Fruit fly (Drosophila melanogaster): ENCODE measurements around the gene CG5793.

Gene CG5793

DNA sequence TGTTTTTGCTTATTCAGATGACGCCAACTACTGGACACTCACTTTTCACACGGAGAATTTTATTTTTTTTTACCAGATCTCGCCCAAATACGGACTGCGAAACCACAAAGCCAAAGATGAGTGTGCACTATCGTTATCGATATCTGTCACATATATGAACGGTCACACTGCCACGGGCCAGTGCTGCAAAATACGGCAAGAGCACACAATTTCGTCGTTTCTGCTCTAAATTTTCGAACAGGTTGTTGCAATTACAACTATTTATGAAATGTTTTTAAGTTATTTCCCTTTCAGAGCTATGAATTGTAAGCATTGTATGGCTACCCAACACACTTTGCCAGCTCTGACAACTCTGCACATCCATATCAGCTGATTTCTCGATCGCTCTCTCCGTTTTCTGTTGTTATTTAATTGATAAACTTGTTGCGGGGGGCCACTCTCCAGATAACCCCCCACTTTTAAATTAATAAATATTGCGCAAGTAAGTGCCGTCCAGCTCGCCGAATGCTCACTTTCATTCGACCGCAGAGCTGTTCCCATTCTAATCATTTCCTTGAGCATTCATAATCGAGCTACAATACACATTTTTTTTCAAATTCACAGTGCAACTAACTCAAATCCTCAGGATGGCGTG lies at the start of gene CG5793, which contains the start of gene slmb:
TSS of gene CG5793 (plus strand) at position 222 of the 634 bp plus-strand sequence.
TSS of gene slmb (minus strand) at position 134 of the 634 bp plus-strand sequence.
- TF ChIP-seq CG8478 (optimal IDR thresholded peaks at IDR 0.05), result no peak
- no peak for TF ChIP-seq pan (optimal IDR thresholded peaks at IDR 0.05)
- TF ChIP-seq usp (GFP tag; optimal IDR thresholded peaks at IDR 0.05), result no peak
- TF ChIP-seq EcR (GFP tag; optimal IDR thresholded peaks at IDR 0.05), result no peak
- no peak for TF ChIP-seq Dll (optimal IDR thresholded peaks at IDR 0.05)
- no peak for TF ChIP-seq psq (optimal IDR thresholded peaks at IDR 0.05)

DNA sequence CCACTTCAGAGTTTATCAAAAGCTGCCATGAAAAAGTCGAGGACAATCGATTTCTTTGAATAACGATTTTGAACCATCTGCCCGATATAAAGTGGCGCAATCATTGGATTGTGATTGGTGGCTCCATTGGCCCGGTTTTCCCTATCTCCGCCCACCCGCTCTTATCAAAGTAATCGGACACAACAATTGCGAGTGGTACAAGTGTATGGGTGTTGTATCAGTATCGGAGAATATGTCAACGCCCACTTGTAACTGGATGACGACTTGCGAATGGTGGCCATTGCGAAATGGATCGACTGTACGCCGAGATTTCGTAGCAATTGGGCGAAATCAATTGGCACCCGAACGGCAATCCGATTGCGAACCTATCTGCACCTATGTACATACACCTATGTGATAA lies 49.8 kb upstream of the CG5793 start:
- TF ChIP-seq psq (optimal IDR thresholded peaks at IDR 0.05) (no peak), pan (optimal IDR thresholded peaks at IDR 0.05) (no peak), CG8478 (optimal IDR thresholded peaks at IDR 0.05) (no peak), EcR (GFP tag; optimal IDR thresholded peaks at IDR 0.05) (no peak), usp (GFP tag; optimal IDR thresholded peaks at IDR 0.05) (no peak), Dll (optimal IDR thresholded peaks at IDR 0.05) (no peak)

DNA sequence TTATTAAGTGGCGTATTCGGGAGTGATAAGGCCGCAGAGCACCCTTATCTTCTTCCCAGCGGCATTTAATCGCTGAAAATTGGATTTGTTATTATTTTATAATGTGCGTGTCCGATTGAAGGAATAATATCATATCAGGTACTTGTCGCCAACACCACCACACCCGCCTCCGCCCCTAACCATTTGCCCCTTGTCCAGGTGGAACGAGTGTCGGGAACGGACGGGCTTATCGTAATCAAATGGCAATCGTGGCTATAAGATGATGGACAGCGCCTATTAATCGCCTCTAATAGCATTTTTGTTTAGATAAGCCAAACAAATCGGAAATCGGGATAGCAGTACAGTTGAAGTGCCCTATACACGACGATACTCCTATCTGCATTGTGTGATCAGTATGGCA lies 49.2 kb upstream of the CG5793 start:
- TF ChIP-seq Dll (optimal IDR thresholded peaks at IDR 0.05) (no peak), psq (optimal IDR thresholded peaks at IDR 0.05) (no peak), usp (GFP tag; optimal IDR thresholded peaks at IDR 0.05) (no peak), pan (optimal IDR thresholded peaks at IDR 0.05) (no peak), EcR (GFP tag; optimal IDR thresholded peaks at IDR 0.05) (no peak), CG8478 (optimal IDR thresholded peaks at IDR 0.05) (no peak)

DNA sequence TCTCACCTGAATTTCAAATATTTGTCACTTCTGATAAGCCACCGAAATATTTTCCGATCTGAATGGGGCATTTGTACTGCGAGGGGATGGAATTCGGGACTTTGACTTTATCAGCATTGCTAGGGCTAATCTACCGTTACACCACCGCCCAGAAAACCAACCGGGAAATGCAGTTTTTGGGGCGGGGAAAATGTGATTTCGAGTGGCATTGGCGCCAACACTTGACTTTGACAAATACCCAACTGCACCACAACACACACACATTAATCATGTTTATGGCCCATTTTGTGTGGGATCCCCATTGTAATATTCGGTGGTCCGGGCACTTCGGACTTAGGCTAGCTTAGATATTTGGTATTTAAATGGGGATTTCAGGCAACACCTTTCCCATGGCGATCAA lies 48.4 kb upstream of the CG5793 start:
- TF ChIP-seq psq (optimal IDR thresholded peaks at IDR 0.05) (no peak), Dll (optimal IDR thresholded peaks at IDR 0.05) (no peak)

DNA sequence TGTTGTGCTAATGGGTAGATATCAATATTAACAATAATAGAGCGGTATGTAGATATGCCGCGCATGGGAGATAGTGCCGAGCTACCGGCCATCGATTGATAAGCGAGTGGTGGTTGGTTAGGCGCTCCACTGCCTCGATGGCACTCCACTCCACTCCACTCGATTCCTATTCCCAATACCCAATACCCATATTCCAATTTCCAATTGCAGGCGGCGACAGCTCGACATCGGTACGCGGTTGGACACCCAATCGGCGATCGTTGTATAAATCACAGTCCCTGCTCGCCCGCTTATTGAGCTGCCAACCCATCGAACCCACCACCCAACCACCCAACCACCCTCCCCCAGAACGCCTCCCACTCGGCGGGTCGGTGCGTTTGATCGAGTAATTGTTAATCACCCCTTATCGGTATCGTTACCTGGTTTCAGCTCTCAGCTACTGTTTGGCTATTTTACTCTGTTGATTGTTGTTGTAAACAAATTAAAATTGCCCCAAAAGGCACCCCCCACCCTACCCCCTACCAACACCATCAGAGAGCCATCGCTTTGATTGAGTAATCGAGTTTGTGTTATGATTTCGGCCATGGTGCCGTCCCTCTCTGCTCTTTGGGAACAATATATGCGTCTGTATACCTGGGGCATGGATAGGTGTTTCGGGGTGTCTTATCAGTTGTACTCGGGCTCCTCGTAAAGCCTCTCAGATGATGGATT lies 46.3 kb upstream of the CG5793 start, which contains the start of gene HHEX:
TSS of gene HHEX (minus strand) at position 51 of the 711 bp plus-strand sequence.
- TF ChIP-seq CG8478 (optimal IDR thresholded peaks at IDR 0.05), result no peak
- TF ChIP-seq psq (optimal IDR thresholded peaks at IDR 0.05), result no peak
- no peak for TF ChIP-seq Dll (optimal IDR thresholded peaks at IDR 0.05)
- no peak for TF ChIP-seq EcR (GFP tag; optimal IDR thresholded peaks at IDR 0.05)
- TF ChIP-seq pan (optimal IDR thresholded peaks at IDR 0.05), result no peak
- TF ChIP-seq usp (GFP tag; optimal IDR thresholded peaks at IDR 0.05), result no peak

DNA sequence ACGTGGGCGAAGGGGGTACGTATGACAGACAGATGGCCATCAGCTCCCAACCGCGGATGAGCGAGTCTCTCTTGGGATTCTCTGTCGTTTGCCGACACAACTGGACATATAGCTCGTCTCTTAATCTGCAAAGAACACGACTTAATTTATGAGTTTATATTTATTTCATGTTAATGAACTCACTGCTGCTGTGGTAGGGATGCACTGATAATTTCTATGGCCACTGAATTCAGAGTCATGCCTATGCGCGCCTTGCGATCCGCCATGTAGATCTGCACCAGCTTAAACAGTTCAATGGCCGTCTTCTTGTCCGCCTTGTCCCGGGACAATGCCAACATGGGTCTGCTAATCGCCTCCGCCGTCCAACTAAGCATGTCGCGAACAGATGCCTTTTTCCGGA lies 42.4 kb upstream of the CG5793 start:
- TF ChIP-seq usp (GFP tag; optimal IDR thresholded peaks at IDR 0.05), result no peak
- TF ChIP-seq pan (optimal IDR thresholded peaks at IDR 0.05), result no peak
- no peak for TF ChIP-seq psq (optimal IDR thresholded peaks at IDR 0.05)
- no peak for TF ChIP-seq Dll (optimal IDR thresholded peaks at IDR 0.05)
- TF ChIP-seq CG8478 (optimal IDR thresholded peaks at IDR 0.05), result no peak
- TF ChIP-seq EcR (GFP tag; optimal IDR thresholded peaks at IDR 0.05), result no peak

DNA sequence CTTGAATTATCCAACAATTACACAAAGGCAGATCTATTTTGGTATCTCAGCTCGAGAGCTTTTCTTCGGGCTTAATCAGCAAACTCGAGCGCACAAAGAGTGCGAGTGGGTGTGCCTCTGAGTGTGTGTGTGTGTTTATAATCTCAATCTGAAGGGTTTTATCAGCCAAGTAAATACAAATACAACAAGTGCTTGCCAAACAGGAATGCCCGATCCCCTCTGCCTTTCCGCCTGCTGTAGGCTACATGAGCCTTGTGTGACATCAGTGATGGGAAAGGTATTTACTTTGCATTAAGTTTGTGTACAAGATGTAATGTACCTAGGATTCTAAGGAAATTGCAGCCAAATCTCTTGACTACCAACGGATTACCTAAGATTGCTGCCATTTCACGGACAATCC lies 38.0 kb upstream of the CG5793 start:
- TF ChIP-seq Dll (optimal IDR thresholded peaks at IDR 0.05) (no peak), CG8478 (optimal IDR thresholded peaks at IDR 0.05) (no peak), psq (optimal IDR thresholded peaks at IDR 0.05) (no peak), pan (optimal IDR thresholded peaks at IDR 0.05) (no peak), usp (GFP tag; optimal IDR thresholded peaks at IDR 0.05) (no peak), EcR (GFP tag; optimal IDR thresholded peaks at IDR 0.05) (no peak)

DNA sequence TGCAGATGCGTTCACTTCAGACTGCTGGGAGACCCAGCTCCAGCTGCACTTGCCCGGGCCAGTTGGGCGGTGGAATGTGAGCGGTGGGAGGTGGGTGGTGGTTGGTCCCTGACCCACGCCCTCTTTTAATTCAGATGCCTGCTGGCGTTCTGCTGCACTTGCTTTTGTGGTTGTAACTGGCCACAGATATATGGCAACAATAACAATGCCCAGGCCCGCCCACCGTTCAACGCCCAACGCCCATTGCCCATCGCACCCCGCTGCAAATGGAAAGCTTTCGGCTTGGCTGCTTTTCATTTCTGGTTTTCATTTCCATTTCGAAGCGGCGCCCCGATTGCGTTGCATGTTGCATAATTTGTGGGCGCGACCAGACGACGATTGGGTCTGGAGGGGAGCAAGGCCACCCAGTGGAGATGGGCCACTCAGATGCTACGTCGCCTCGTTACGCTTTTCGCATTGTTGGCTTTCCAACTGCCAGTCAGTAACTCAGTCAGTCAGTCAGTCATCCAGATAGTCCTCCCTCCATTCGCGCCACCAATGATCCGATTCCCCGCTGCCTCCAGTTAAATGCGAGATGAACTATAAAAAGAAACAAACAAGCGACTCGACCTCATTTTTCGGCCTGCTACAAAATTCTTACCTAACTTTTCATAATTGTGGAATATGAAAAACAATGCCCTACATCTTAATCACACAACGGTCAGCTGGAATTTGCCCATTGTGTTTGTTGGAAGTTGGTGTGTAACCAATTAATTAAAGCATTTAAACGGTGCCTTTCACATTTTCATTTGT lies 36.9 kb upstream of the CG5793 start:
- TF ChIP-seq psq (optimal IDR thresholded peaks at IDR 0.05) (no peak), Dll (optimal IDR thresholded peaks at IDR 0.05) (no peak), pan (optimal IDR thresholded peaks at IDR 0.05) (no peak), EcR (GFP tag; optimal IDR thresholded peaks at IDR 0.05) (no peak), CG8478 (optimal IDR thresholded peaks at IDR 0.05) (no peak), usp (GFP tag; optimal IDR thresholded peaks at IDR 0.05) (no peak)

DNA sequence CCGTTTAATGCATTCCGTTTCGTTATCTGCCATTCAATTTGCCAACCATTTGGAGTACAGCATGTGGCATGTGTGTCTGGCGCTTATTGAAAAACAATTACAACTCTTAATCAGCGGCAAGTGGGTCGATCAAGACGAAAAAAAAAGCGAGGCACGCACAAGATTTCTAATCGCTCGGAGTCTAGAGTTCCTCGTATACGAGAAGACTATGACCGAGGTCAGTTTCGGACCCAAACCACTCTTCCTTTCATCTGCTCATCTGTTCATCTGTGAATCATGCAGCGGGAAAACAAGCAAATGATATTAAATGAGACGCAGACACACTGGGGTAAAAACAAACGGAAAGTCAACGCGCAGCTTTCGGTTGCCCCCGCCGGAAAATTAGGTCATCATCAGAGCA lies 35.9 kb upstream of the CG5793 start:
- no peak for TF ChIP-seq usp (GFP tag; optimal IDR thresholded peaks at IDR 0.05)
- TF ChIP-seq psq (optimal IDR thresholded peaks at IDR 0.05), result no peak
- no peak for TF ChIP-seq EcR (GFP tag; optimal IDR thresholded peaks at IDR 0.05)
- no peak for TF ChIP-seq pan (optimal IDR thresholded peaks at IDR 0.05)

DNA sequence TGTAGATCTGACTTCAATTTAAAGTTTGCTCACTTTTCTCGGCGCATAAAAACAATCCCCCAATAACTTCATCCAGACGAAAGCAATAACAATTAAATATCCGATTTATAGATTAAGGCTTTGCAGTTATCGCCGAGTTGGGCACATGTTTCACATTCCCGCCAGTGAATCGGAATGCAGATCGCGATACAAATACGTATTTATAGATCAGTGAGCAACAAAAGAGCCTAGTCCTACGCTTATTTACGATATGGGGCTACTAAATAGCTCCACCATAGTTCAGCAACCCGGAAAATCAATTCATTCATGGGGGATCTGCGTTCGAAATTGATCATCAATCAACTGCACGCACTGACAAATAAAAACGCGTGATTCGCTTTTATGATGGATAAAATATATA lies 35.3 kb upstream of the CG5793 start:
- TF ChIP-seq Dll (optimal IDR thresholded peaks at IDR 0.05), result no peak
- TF ChIP-seq psq (optimal IDR thresholded peaks at IDR 0.05), result no peak
- no peak for TF ChIP-seq CG8478 (optimal IDR thresholded peaks at IDR 0.05)
- TF ChIP-seq usp (GFP tag; optimal IDR thresholded peaks at IDR 0.05), result no peak
- TF ChIP-seq EcR (GFP tag; optimal IDR thresholded peaks at IDR 0.05), result no peak
- TF ChIP-seq pan (optimal IDR thresholded peaks at IDR 0.05), result no peak

DNA sequence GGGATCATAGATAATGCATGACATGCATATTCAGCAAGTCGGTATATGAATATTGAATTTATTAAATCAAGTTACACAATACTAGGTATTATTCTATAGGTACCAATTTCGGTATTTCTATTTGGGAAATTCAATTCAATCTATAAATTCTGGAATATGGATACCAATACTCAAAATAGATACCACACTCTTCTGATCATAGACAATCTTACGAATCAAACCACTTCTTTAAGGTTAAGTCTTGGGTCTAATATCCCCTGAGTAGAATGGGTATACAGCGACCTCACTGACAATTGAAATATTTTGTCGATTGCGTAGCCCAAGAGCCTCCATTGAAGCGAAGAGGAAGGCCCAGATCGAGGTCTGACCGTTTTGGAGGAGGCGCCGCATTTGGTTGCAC lies 34.5 kb upstream of the CG5793 start:
- TF ChIP-seq pan (optimal IDR thresholded peaks at IDR 0.05) (no peak), CG8478 (optimal IDR thresholded peaks at IDR 0.05) (no peak), psq (optimal IDR thresholded peaks at IDR 0.05) (no peak), EcR (GFP tag; optimal IDR thresholded peaks at IDR 0.05) (no peak), usp (GFP tag; optimal IDR thresholded peaks at IDR 0.05) (no peak), Dll (optimal IDR thresholded peaks at IDR 0.05) (no peak)

DNA sequence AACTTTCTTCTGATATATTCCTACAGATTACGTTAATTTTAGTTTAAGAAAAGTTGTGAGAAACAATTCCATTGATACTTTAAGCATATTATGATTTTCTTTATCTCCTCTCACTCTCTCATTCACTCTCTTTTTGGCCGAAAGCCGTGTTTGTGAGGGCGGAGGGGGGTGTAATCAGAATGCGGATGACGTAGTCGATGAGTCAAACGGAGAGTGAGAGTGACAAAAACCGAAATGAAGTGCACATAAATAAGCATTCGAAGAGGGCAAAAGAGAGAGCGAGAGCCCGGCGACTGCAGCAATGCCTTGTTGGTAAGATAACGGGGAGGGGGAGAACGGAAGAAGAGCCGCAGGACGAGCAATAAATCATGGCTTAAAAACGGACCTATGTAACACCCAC lies 33.1 kb upstream of the CG5793 start:
- TF ChIP-seq usp (GFP tag; optimal IDR thresholded peaks at IDR 0.05), result no peak
- no peak for TF ChIP-seq psq (optimal IDR thresholded peaks at IDR 0.05)
- TF ChIP-seq CG8478 (optimal IDR thresholded peaks at IDR 0.05), result no peak
- TF ChIP-seq pan (optimal IDR thresholded peaks at IDR 0.05), result no peak
- no peak for TF ChIP-seq Dll (optimal IDR thresholded peaks at IDR 0.05)
- TF ChIP-seq EcR (GFP tag; optimal IDR thresholded peaks at IDR 0.05), result no peak

All from whole organism.